Worm (Caenorhabditis elegans) whole organism, young adult: ENCODE data around the gene fmo-3.

ENCODE experiments used
- B0035.1 ChIP-seq: sonication (generic microtip); optimal IDR thresholded peaks from 2 replicates; lab custom pipeline; 2016; ENCODE audit warnings: missing genetic modification characterization, mild to moderate bottlenecking, missing compliant biosample characterization, missing genotype, missing genetic modification reagents
- D2030.7 ChIP-seq: fragments of 200-800 bp; sonication (Bioruptor generic); IDR thresholded peaks from 2 replicates; pipeline ENCODE4 v1.3.6; 2022; ENCODE audit warnings: missing genetic modification reagents, missing genetic modification characterization, missing compliant biosample characterization
- F33H1.4 ChIP-seq: fragments of 200-800 bp; sonication (Bioruptor generic); IDR thresholded peaks from 2 replicates; pipeline ENCODE4 v1.3.6; 2022; ENCODE audit warnings: missing genetic modification reagents, missing genetic modification characterization, missing compliant biosample characterization
- F57C9.4 ChIP-seq: sonication (generic microtip); optimal IDR thresholded peaks from 2 replicates; lab custom pipeline; 2017; ENCODE audit warnings: mild to moderate bottlenecking, missing genetic modification characterization, missing compliant biosample characterization
- K11D2.4 ChIP-seq: fragments of 200-800 bp; sonication (Bioruptor generic); IDR thresholded peaks from 2 replicates; pipeline ENCODE4 v1.3.6; 2022; ENCODE audit warnings: missing genetic modification reagents, missing genetic modification characterization, missing compliant biosample characterization
- K12H6.12 ChIP-seq: fragments of 200-800 bp; sonication (Bioruptor generic); optimal IDR thresholded peaks from 2 replicates; lab custom pipeline; 2018; ENCODE audit warnings: mild to moderate bottlenecking, missing genetic modification characterization, missing compliant biosample characterization
- Y56A3A.18 ChIP-seq: fragments of 200-800 bp; sonication (Bioruptor generic); IDR thresholded peaks from 2 replicates; pipeline ENCODE4 v1.3.6; 2022; ENCODE audit warnings: missing genetic modification reagents, missing genetic modification characterization, missing compliant biosample characterization
- Y79H2A.3 ChIP-seq: fragments of 200-800 bp; sonication (Bioruptor generic); conservative IDR thresholded peaks from 2 replicates; pipeline ENCODE4 v1.3.6; 2022; ENCODE audit warnings: missing genetic modification reagents, missing genetic modification characterization, missing compliant biosample characterization
- ZK185.1 ChIP-seq: sonication (generic microtip); optimal IDR thresholded peaks from 2 replicates; lab custom pipeline; 2016; ENCODE audit warnings: mild to moderate bottlenecking, missing genetic modification characterization, missing compliant biosample characterization; ENCODE audit not compliant: poor library complexity, severe bottlenecking
- athp-1 ChIP-seq: sonication (generic microtip); optimal IDR thresholded peaks from 2 replicates; lab custom pipeline; 2017; ENCODE audit warnings: mild to moderate bottlenecking, missing genetic modification characterization, missing compliant biosample characterization
- ccch-3 ChIP-seq: fragments of 200-800 bp; sonication (Bioruptor generic); optimal IDR thresholded peaks from 2 replicates; lab custom pipeline; 2018; ENCODE audit warnings: mild to moderate bottlenecking, missing genetic modification characterization, missing compliant biosample characterization
- ceh-100 ChIP-seq: fragments of 200-800 bp; sonication (Bioruptor generic); IDR thresholded peaks from 2 replicates; pipeline ENCODE4 v1.3.6; 2022; ENCODE audit warnings: missing genetic modification reagents, missing genetic modification characterization, missing compliant biosample characterization
- ceh-27 ChIP-seq: fragments of 200-800 bp; sonication (Bioruptor generic); optimal IDR thresholded peaks from 2 replicates; lab custom pipeline; 2018; ENCODE audit warnings: mild to moderate bottlenecking, missing genetic modification characterization, moderate library complexity, missing compliant biosample characterization
- ceh-40 ChIP-seq: fragments of 200-800 bp; sonication (Bioruptor generic); IDR thresholded peaks from 2 replicates; pipeline ENCODE4 v1.3.6; 2022; ENCODE audit warnings: missing genetic modification characterization, missing compliant biosample characterization
- ceh-91 ChIP-seq: fragments of 200-800 bp; sonication (Bioruptor generic); IDR thresholded peaks from 2 replicates; pipeline ENCODE4 v1.3.6; 2022; ENCODE audit warnings: missing genetic modification reagents, missing genetic modification characterization, missing compliant biosample characterization
- dox-1 ChIP-seq: fragments of 200-800 bp; sonication (Bioruptor generic); IDR thresholded peaks from 2 replicates; pipeline ENCODE4 v1.3.6; 2022; ENCODE audit warnings: missing genetic modification reagents, missing genetic modification characterization, missing compliant biosample characterization
- dpl-1 ChIP-seq: fragments of 150-350 bp; optimal IDR thresholded peaks from 2 replicates; lab custom pipeline; 2014; ENCODE audit warnings: missing biosample characterization, missing genetic modification reagents, missing genetic modification characterization
- efl-1 ChIP-seq: fragments of 150-350 bp; optimal IDR thresholded peaks from 2 replicates; lab custom pipeline; 2014; ENCODE audit warnings: missing biosample characterization, missing genetic modification reagents, missing genetic modification characterization
- egrh-3 ChIP-seq: fragments of 200-800 bp; sonication (Bioruptor generic); IDR thresholded peaks from 2 replicates; pipeline ENCODE4 v1.3.6; 2022; ENCODE audit warnings: missing genetic modification reagents, missing genetic modification characterization, missing compliant biosample characterization
- ekl-4 ChIP-seq: fragments of 200-800 bp; sonication (Bioruptor generic); IDR thresholded peaks from 2 replicates; pipeline ENCODE4 v1.3.6; 2022; ENCODE audit warnings: missing genetic modification reagents, missing genetic modification characterization, missing compliant biosample characterization
- ets-4 ChIP-seq: fragments of 200-800 bp; sonication (Bioruptor generic); optimal IDR thresholded peaks from 2 replicates; lab custom pipeline; 2018; ENCODE audit warnings: mild to moderate bottlenecking, missing genetic modification characterization, missing compliant biosample characterization
- him-1 ChIP-seq: sonication (generic microtip); optimal IDR thresholded peaks from 2 replicates; lab custom pipeline; 2016; ENCODE audit warnings: missing genotype, missing genetic modification reagents, missing genetic modification characterization, missing compliant biosample characterization
- hlh-12 ChIP-seq: sonication (generic microtip); optimal IDR thresholded peaks from 2 replicates; lab custom pipeline; 2016; ENCODE audit warnings: missing genetic modification characterization, missing compliant biosample characterization
- hsf-1 ChIP-seq: fragments of 200-800 bp; sonication (Bioruptor generic); IDR thresholded peaks from 2 replicates; pipeline ENCODE4 v1.3.6; 2022; ENCODE audit warnings: missing genetic modification reagents, missing genetic modification characterization, missing compliant biosample characterization
- lag-1 ChIP-seq: fragments of 200-800 bp; sonication (Bioruptor generic); IDR thresholded peaks from 2 replicates; pipeline ENCODE4 v1.3.6; 2022; ENCODE audit warnings: missing genetic modification reagents, missing genetic modification characterization, missing compliant biosample characterization
- let-607 ChIP-seq, 2 experiments: fragments of 200-800 bp in 1 of 2; sonication (Bioruptor generic) in 1 of 2; sonication (generic microtip) in 1 of 2; optimal IDR thresholded peaks; 2 replicates each; lab custom pipeline; 2016 to 2018; ENCODE audit warnings: mild to moderate bottlenecking in 2 of 2, missing compliant biosample characterization in 2 of 2, missing genetic modification characterization in 2 of 2, moderate library complexity in 2 of 2, missing genotype in 1 of 2
- lin-35 ChIP-seq, 3 experiments: fragments of 150-350 bp in 2 of 3; sonication (generic microtip) in 1 of 3; optimal IDR thresholded peaks; 2 replicates each; lab custom pipeline; 2014 to 2018; ENCODE audit warnings: missing biosample characterization in 3 of 3, missing genetic modification characterization in 3 of 3, missing genetic modification reagents in 3 of 3
- lin-54 ChIP-seq: fragments of 200-800 bp; sonication (Bioruptor generic); optimal IDR thresholded peaks from 2 replicates; lab custom pipeline; 2018; ENCODE audit warnings: mild to moderate bottlenecking, missing genetic modification characterization, missing compliant biosample characterization
- lsl-1 ChIP-seq: fragments of 200-800 bp; sonication (Bioruptor generic); optimal IDR thresholded peaks from 2 replicates; lab custom pipeline; 2018; ENCODE audit warnings: mild to moderate bottlenecking, missing genetic modification characterization, moderate library complexity, missing compliant biosample characterization
- madf-10 ChIP-seq: sonication (generic microtip); optimal IDR thresholded peaks from 2 replicates; lab custom pipeline; 2016; ENCODE audit warnings: mild to moderate bottlenecking, missing genetic modification characterization, missing compliant biosample characterization
- madf-3 ChIP-seq: fragments of 200-800 bp; sonication (Bioruptor generic); IDR thresholded peaks from 2 replicates; pipeline ENCODE4 v1.3.6; 2022; ENCODE audit warnings: missing genetic modification reagents, missing genetic modification characterization, missing compliant biosample characterization
- madf-6 ChIP-seq: fragments of 200-800 bp; sonication (Bioruptor generic); IDR thresholded peaks from 2 replicates; pipeline ENCODE4 v1.3.6; 2022; ENCODE audit warnings: missing genetic modification reagents, missing genetic modification characterization, missing compliant biosample characterization
- mcd-1 ChIP-seq: fragments of 200-800 bp; sonication (Bioruptor generic); IDR thresholded peaks from 2 replicates; pipeline ENCODE4 v1.3.6; 2022; ENCODE audit warnings: missing genetic modification reagents, missing genetic modification characterization, missing compliant biosample characterization
- nfya-1 ChIP-seq: sonication (generic microtip); optimal IDR thresholded peaks from 2 replicates; lab custom pipeline; 2017; ENCODE audit warnings: antibody characterized with exemption, missing compliant biosample characterization, missing genetic modification characterization, borderline replicate concordance; ENCODE audit not compliant: insufficient read depth
- nhr-80 ChIP-seq: sonication (generic microtip); optimal IDR thresholded peaks from 2 replicates; lab custom pipeline; 2016; ENCODE audit warnings: missing genetic modification characterization, missing compliant biosample characterization
- rec-8 ChIP-seq, 2 experiments: sonication (generic microtip); optimal IDR thresholded peaks; 2 replicates each; lab custom pipeline; 2016; ENCODE audit warnings: mild to moderate bottlenecking in 2 of 2, missing genetic modification characterization in 2 of 2, missing genetic modification reagents in 2 of 2, missing genotype in 2 of 2, missing biosample characterization in 1 of 2, missing compliant biosample characterization in 1 of 2, moderate library complexity in 1 of 2
- repo-1 ChIP-seq: sonication (generic microtip); optimal IDR thresholded peaks from 2 replicates; lab custom pipeline; 2017; ENCODE audit warnings: mild to moderate bottlenecking, missing genetic modification characterization, missing compliant biosample characterization
- tbp1 ChIP-seq: fragments of 200-800 bp; sonication (Bioruptor generic); optimal IDR thresholded peaks from 2 replicates; lab custom pipeline; 2018; ENCODE audit warnings: mild to moderate bottlenecking, missing genetic modification characterization, missing compliant biosample characterization
- zfh-2 ChIP-seq: fragments of 200-800 bp; sonication (Bioruptor generic); conservative IDR thresholded peaks from 2 replicates; pipeline ENCODE4 v1.3.6; 2022; ENCODE audit warnings: missing genetic modification reagents, missing genetic modification characterization, missing compliant biosample characterization
- zim-3 ChIP-seq: sonication (generic microtip); optimal IDR thresholded peaks from 2 replicates; lab custom pipeline; 2017; ENCODE audit warnings: mild to moderate bottlenecking, missing genetic modification characterization, moderate library complexity, missing compliant biosample characterization
- ztf-26 ChIP-seq: sonication (generic microtip); optimal IDR thresholded peaks from 2 replicates; lab custom pipeline; 2017; ENCODE audit warnings: missing genetic modification characterization, missing compliant biosample characterization

The fmo-3 gene

ce11 chrIII:10720170-10720569, 25.7 kb downstream of the fmo-3 start (continued):
- peak; percentile 8 for TF ChIP-seq ets-4 (GFP tag; lab: Kevin White, UChicago)
- TF ChIP-seq tbp1 (GFP tag; lab: Kevin White, UChicago): peak; percentile 58
- TF ChIP-seq madf-10 (tag; lab: Kevin White, UChicago): peak; percentile 10
- TF ChIP-seq lsl-1 (GFP tag; lab: Kevin White, UChicago): peak; percentile 36
- peak in 1 of 3 experiments; percentile 63 for TF ChIP-seq lin-35 (GFP tag; optimal IDR thresholded peaks at IDR 0.05; lab: Kevin White, UChicago)
- peak; percentile 19 to 58 for TF ChIP-seq let-607 (tag; optimal IDR thresholded peaks at IDR 0.05; lab: Kevin White, UChicago)
- TF ChIP-seq egrh-3 (GFP tag; lab: Robert Waterston, UW): 0 out of 2 replicates have a peak, but pooled peaks have one; percentile 12
- no peak for TF ChIP-seq him-1
- no peak for TF ChIP-seq hlh-12 (tag; lab: Kevin White, UChicago)
- peak; percentile 95 for TF ChIP-seq zfh-2 (GFP tag; lab: Robert Waterston, UW)
- TF ChIP-seq ceh-91 (GFP tag; lab: Robert Waterston, UW): no peak
- TF ChIP-seq athp-1 (tag; lab: Kevin White, UChicago): peak; percentile 46
- TF ChIP-seq ceh-100 (GFP tag; lab: Robert Waterston, UW): 0 out of 2 replicates have a peak, but pooled peaks have one; percentile 32
- TF ChIP-seq hsf-1 (GFP tag; lab: Robert Waterston, UW): 0 out of 2 replicates have a peak, but pooled peaks have one; percentile 7
- peak; percentile 48; the same call in 1 of the 2 replicates for TF ChIP-seq madf-6
- TF ChIP-seq K12H6.12: peak; percentile 72
- TF ChIP-seq mcd-1: peak; percentile 72
- peak; percentile 59 for TF ChIP-seq ztf-26 (tag; lab: Kevin White, UChicago)

ce11 chrIII:10721056-10721455, 26.6 kb downstream of the fmo-3 start:
- TF ChIP-seq efl-1 (GFP tag; lab: Kevin White, UChicago) (peak; percentile 47), rec-8 (tag; optimal IDR thresholded peaks at IDR 0.05; lab: Kevin White, UChicago) (no peak), lin-54 (GFP tag; lab: Kevin White, UChicago) (peak; percentile 46), dpl-1 (GFP tag; lab: Kevin White, UChicago) (peak; percentile 39), madf-3 (GFP tag; lab: Robert Waterston, UW) (no peak), B0035.1 (tag; lab: Kevin White, UChicago) (no peak), ceh-100 (GFP tag; lab: Robert Waterston, UW) (peak; percentile 35; the same call in 1 of the 2 replicates), F33H1.4 (GFP tag; lab: Robert Waterston, UW) (0 out of 2 replicates have a peak, but pooled peaks have one; percentile 7), lsl-1 (GFP tag; lab: Kevin White, UChicago) (peak; percentile 18)

- TF ChIP-seq dox-1 (0 out of 2 replicates have a peak, but pooled peaks have one; percentile 19), F57C9.4 (tag; lab: Kevin White, UChicago) (no peak), ekl-4 (GFP tag; lab: Robert Waterston, UW) (0 out of 2 replicates have a peak, but pooled peaks have one; percentile 20), lag-1 (GFP tag; lab: Robert Waterston, UW) (no peak), nfya-1 (tag; lab: Kevin White, UChicago) (no peak), lin-54 (GFP tag; lab: Kevin White, UChicago) (no peak), ceh-40 (GFP tag; lab: Robert Waterston, UW) (no peak), D2030.7 (GFP tag; lab: Robert Waterston, UW) (peak; percentile 34; the same call in 1 of the 2 replicates), madf-6 (peak; percentile 61), zim-3 (tag; lab: Kevin White, UChicago) (no peak), lsl-1 (GFP tag; lab: Kevin White, UChicago) (peak; percentile 78), F33H1.4 (GFP tag; lab: Robert Waterston, UW) (peak; percentile 49), Y79H2A.3 (GFP tag; lab: Robert Waterston, UW) (no peak), K11D2.4 (GFP tag; lab: Robert Waterston, UW) (no peak), ceh-91 (GFP tag; lab: Robert Waterston, UW) (peak; percentile 33; the same call in 1 of the 2 replicates), mcd-1 (0 out of 2 replicates have a peak, but pooled peaks have one; percentile 13), nhr-80 (no peak), ZK185.1 (tag; lab: Kevin White, UChicago) (no peak), ceh-27 (no peak), Y56A3A.18 (GFP tag; lab: Robert Waterston, UW) (no peak), repo-1 (tag; lab: Kevin White, UChicago) (no peak), ccch-3 (no peak)
Observed at ce11 chrIII:10730510-10730909, 36.0 kb downstream of the fmo-3 start, which contains the start of gene tat-3. tat-3 (minus strand) TSS chrIII:10730705.
